Worm (Caenorhabditis elegans) whole organism, L4 larva: Measurements from ENCODE around the gene rps-14.
A peak's percentile ranks its signal among the peaks of the same experiment; 100 is the strongest.

ENCODE experiments used
- F49E8.2 ChIP-seq: sonication (generic microtip); optimal IDR thresholded peaks from 2 replicates; lab custom pipeline; 2016; ENCODE audit warnings: missing compliant biosample characterization, mild to moderate bottlenecking, missing genetic modification characterization, borderline replicate concordance
- R02D3.7 ChIP-seq: fragments of 150-350 bp; sonication (generic microtip); optimal IDR thresholded peaks from 3 replicates; lab custom pipeline; 2014; ENCODE audit warnings: missing biosample characterization, missing genetic modification characterization
- T20F7.1 ChIP-seq: fragments of 200-800 bp; sonication (Bioruptor generic); optimal IDR thresholded peaks from 2 replicates; lab custom pipeline; 2018; ENCODE audit warnings: mild to moderate bottlenecking, missing genetic modification characterization, missing compliant biosample characterization
- ZK546.5 ChIP-seq, 2 experiments: sonication (generic microtip); optimal IDR thresholded peaks; 2 replicates each; lab custom pipeline; 2017; ENCODE audit warnings: missing biosample characterization in 2 of 2, missing genetic modification characterization in 2 of 2
- aha-1 ChIP-seq: fragments of 150-350 bp; peaks from one replicate; lab custom pipeline; 2014; ENCODE audit warnings: missing biosample characterization, missing genetic modification characterization
- ama-1 ChIP-seq: fragments of 150-350 bp; optimal IDR thresholded peaks from 2 replicates; lab custom pipeline; 2014; ENCODE audit warnings: inconsistent platforms, mixed read lengths
- arid-1 ChIP-seq: fragments of 200-800 bp; sonication (Bioruptor generic); conservative IDR thresholded peaks from 2 replicates; pipeline ENCODE4 v1.3.6; 2022; ENCODE audit warnings: missing genetic modification reagents, missing genetic modification characterization, missing compliant biosample characterization
- ceh-20 ChIP-seq: fragments of 200-800 bp; sonication (Bioruptor generic); IDR thresholded peaks from 2 replicates; pipeline ENCODE4 v1.3.6; 2022; ENCODE audit warnings: missing genetic modification reagents, missing genetic modification characterization, missing compliant biosample characterization
- ceh-82 ChIP-seq: sonication (generic microtip); optimal IDR thresholded peaks from 2 replicates; lab custom pipeline; 2017; ENCODE audit warnings: missing biosample characterization, missing genetic modification characterization
- ces-1 ChIP-seq: fragments of 150-350 bp; sonication (generic microtip); optimal IDR thresholded peaks from 4 replicates; lab custom pipeline; 2014; ENCODE audit warnings: missing biosample characterization, missing genetic modification reagents, missing genetic modification characterization
- cey-2 ChIP-seq: sonication (generic microtip); optimal IDR thresholded peaks from 3 replicates; lab custom pipeline; 2017; ENCODE audit warnings: missing genetic modification characterization, mild to moderate bottlenecking, missing compliant biosample characterization, antibody characterized with exemption, borderline replicate concordance; ENCODE audit not compliant: insufficient read depth
- daf-16 ChIP-seq, 3 experiments: sonication (generic microtip); optimal IDR thresholded peaks; 2 replicates each; lab custom pipeline; 2016 to 2017; ENCODE audit warnings: missing genetic modification characterization in 3 of 3, missing genetic modification reagents in 3 of 3, mild to moderate bottlenecking in 2 of 3, missing compliant biosample characterization in 2 of 3, missing biosample characterization in 1 of 3, moderate library complexity in 1 of 3
- daf-19 ChIP-seq: fragments of 200-800 bp; sonication (Bioruptor generic); conservative IDR thresholded peaks from 2 replicates; pipeline ENCODE4 v1.3.6; 2022; ENCODE audit warnings: missing genetic modification characterization, missing compliant biosample characterization
- dmd-6 ChIP-seq: fragments of 200-800 bp; sonication (Bioruptor generic); IDR thresholded peaks from 2 replicates; pipeline ENCODE4 v1.3.6; 2022; ENCODE audit warnings: missing genetic modification reagents, missing genetic modification characterization, missing compliant biosample characterization
- dmd-8 ChIP-seq: fragments of 200-800 bp; sonication (Bioruptor generic); IDR thresholded peaks from 2 replicates; pipeline ENCODE4 v1.3.6; 2022; ENCODE audit warnings: missing genetic modification characterization, missing compliant biosample characterization
- dmd-9 ChIP-seq: fragments of 200-800 bp; sonication (Bioruptor generic); IDR thresholded peaks from 2 replicates; pipeline ENCODE4 v1.3.6; 2022; ENCODE audit warnings: missing genetic modification reagents, missing genetic modification characterization, missing compliant biosample characterization
- dpl-1 ChIP-seq: fragments of 150-350 bp; optimal IDR thresholded peaks from 2 replicates; lab custom pipeline; 2014; ENCODE audit warnings: missing biosample characterization, missing genetic modification reagents, missing genetic modification characterization
- duxl-1 ChIP-seq: sonication (generic microtip); optimal IDR thresholded peaks from 2 replicates; lab custom pipeline; 2016; ENCODE audit warnings: mild to moderate bottlenecking, missing genetic modification characterization, moderate library complexity, missing compliant biosample characterization; ENCODE audit not compliant: poor library complexity
- dve-1 ChIP-seq: sonication (generic microtip); optimal IDR thresholded peaks from 2 replicates; lab custom pipeline; 2017; ENCODE audit warnings: antibody characterized with exemption, mild to moderate bottlenecking, missing genetic modification characterization, missing compliant biosample characterization; ENCODE audit not compliant: insufficient read depth
- fkh-10 ChIP-seq: fragments of 150-350 bp; optimal IDR thresholded peaks from 2 replicates; lab custom pipeline; 2014; ENCODE audit warnings: missing biosample characterization, missing genetic modification reagents, missing genetic modification characterization
- gei-8 ChIP-seq: fragments of 200-800 bp; sonication (Bioruptor generic); optimal IDR thresholded peaks from 2 replicates; lab custom pipeline; 2018; ENCODE audit warnings: mild to moderate bottlenecking, missing genetic modification characterization, missing compliant biosample characterization
- hif-1 ChIP-seq, 2 experiments: sonication (generic microtip); optimal IDR thresholded peaks; 2 replicates each; lab custom pipeline; 2016 to 2017; ENCODE audit warnings: missing compliant biosample characterization in 2 of 2, missing genetic modification characterization in 2 of 2, missing genetic modification reagents in 2 of 2, missing genotype in 2 of 2, mild to moderate bottlenecking in 1 of 2
- hlh-30 ChIP-seq: sonication (generic microtip); optimal IDR thresholded peaks from 2 replicates; lab custom pipeline; 2017; ENCODE audit warnings: antibody characterized with exemption, mild to moderate bottlenecking, missing genetic modification characterization, missing compliant biosample characterization; ENCODE audit not compliant: insufficient read depth
- lim-7 ChIP-seq: fragments of 200-800 bp; sonication (Bioruptor generic); IDR thresholded peaks from 2 replicates; pipeline ENCODE4 v1.3.6; 2022; ENCODE audit warnings: missing genetic modification characterization, missing compliant biosample characterization
- lin-1 ChIP-seq: fragments of 200-800 bp; sonication (Bioruptor generic); IDR thresholded peaks from 2 replicates; pipeline ENCODE4 v1.3.6; 2022; ENCODE audit warnings: missing genetic modification reagents, missing genetic modification characterization, missing compliant biosample characterization
- lin-13 ChIP-seq: fragments of 150-350 bp; optimal IDR thresholded peaks from 2 replicates; lab custom pipeline; 2014; ENCODE audit warnings: missing biosample characterization, missing genetic modification reagents, missing genetic modification characterization
- lin-38 ChIP-seq: fragments of 200-800 bp; sonication (Bioruptor generic); IDR thresholded peaks from 2 replicates; pipeline ENCODE4 v1.3.6; 2022; ENCODE audit warnings: missing genetic modification reagents, missing genetic modification characterization, missing compliant biosample characterization
- lsy-2 ChIP-seq, 2 experiments: fragments of 150-350 bp in 1 of 2; sonication (generic microtip) in 1 of 2; optimal IDR thresholded peaks; 2 replicates each; lab custom pipeline; 2014 to 2017; ENCODE audit warnings: missing biosample characterization in 2 of 2, missing genetic modification characterization in 2 of 2
- mep-1 ChIP-seq: fragments of 150-350 bp; sonication (generic microtip); optimal IDR thresholded peaks from 3 replicates; lab custom pipeline; 2014; ENCODE audit warnings: missing biosample characterization, missing genetic modification characterization
- mes-2 ChIP-seq: sonication (generic microtip); optimal IDR thresholded peaks from 2 replicates; lab custom pipeline; 2016; ENCODE audit warnings: missing genotype, mild to moderate bottlenecking, missing genetic modification characterization, missing compliant biosample characterization; ENCODE audit not compliant: poor library complexity, severe bottlenecking
- mxl-3 ChIP-seq: fragments of 200-800 bp; sonication (Bioruptor generic); optimal IDR thresholded peaks from 2 replicates; lab custom pipeline; 2018; ENCODE audit warnings: mild to moderate bottlenecking, missing genetic modification characterization, missing compliant biosample characterization
- nhr-11 ChIP-seq: fragments of 150-350 bp; optimal IDR thresholded peaks from 2 replicates; lab custom pipeline; 2014; ENCODE audit warnings: missing biosample characterization, missing genetic modification characterization
- nhr-28 ChIP-seq: fragments of 150-350 bp; optimal IDR thresholded peaks from 2 replicates; lab custom pipeline; 2014; ENCODE audit warnings: missing biosample characterization, missing genetic modification characterization
- nhr-6 ChIP-seq: fragments of 150-350 bp; optimal IDR thresholded peaks from 2 replicates; lab custom pipeline; 2014; ENCODE audit warnings: missing biosample characterization, missing genetic modification characterization
- nhr-77 ChIP-seq: fragments of 150-350 bp; optimal IDR thresholded peaks from 2 replicates; lab custom pipeline; 2014; ENCODE audit warnings: missing biosample characterization, missing genetic modification characterization
- pha-4 ChIP-seq, 2 experiments: fragments of 150-350 bp in 1 of 2; fragments of 200-800 bp in 1 of 2; sonication (Bioruptor generic) in 1 of 2; IDR thresholded peaks in 1 of 2; optimal IDR thresholded peaks in 1 of 2; 2 replicates each; pipeline versions ENCODE4 v1.3.6 to Lab custom; 2014 to 2022; ENCODE audit warnings: missing genetic modification characterization in 2 of 2, missing genetic modification reagents in 2 of 2, missing biosample characterization in 1 of 2, missing compliant biosample characterization in 1 of 2
- snpc-1.2 ChIP-seq: fragments of 200-800 bp; sonication (Bioruptor generic); IDR thresholded peaks from 2 replicates; pipeline ENCODE4 v1.3.6; 2022; ENCODE audit warnings: missing genetic modification reagents, missing genetic modification characterization, missing compliant biosample characterization
- snpc-4 ChIP-seq: fragments of 150-350 bp; optimal IDR thresholded peaks from 2 replicates; lab custom pipeline; 2014; ENCODE audit warnings: missing biosample characterization, missing genetic modification characterization
- spr-1 ChIP-seq: sonication (generic microtip); optimal IDR thresholded peaks from 2 replicates; lab custom pipeline; 2016; ENCODE audit warnings: mild to moderate bottlenecking, missing genetic modification characterization, missing compliant biosample characterization
- tra-1 ChIP-seq: fragments of 200-800 bp; sonication (Bioruptor generic); IDR thresholded peaks from 2 replicates; pipeline ENCODE4 v1.3.6; 2022; ENCODE audit warnings: missing genetic modification reagents, missing genetic modification characterization, missing compliant biosample characterization
- unc-130 ChIP-seq: sonication (generic microtip); optimal IDR thresholded peaks from 2 replicates; lab custom pipeline; 2016; ENCODE audit warnings: missing genetic modification reagents, missing genetic modification characterization, missing compliant biosample characterization
- vab-7 ChIP-seq: fragments of 200-800 bp; sonication (Bioruptor generic); IDR thresholded peaks from 2 replicates; pipeline ENCODE4 v1.3.6; 2022; ENCODE audit warnings: missing genetic modification reagents, missing genetic modification characterization, missing compliant biosample characterization
- zag-1 ChIP-seq: fragments of 150-350 bp; optimal IDR thresholded peaks from 2 replicates; lab custom pipeline; 2014; ENCODE audit warnings: missing biosample characterization, missing genetic modification characterization
- zfp-2 ChIP-seq: sonication (generic microtip); optimal IDR thresholded peaks from 2 replicates; lab custom pipeline; 2016; ENCODE audit warnings: mild to moderate bottlenecking, missing genetic modification characterization, missing compliant biosample characterization
- zip-11 ChIP-seq: fragments of 200-800 bp; sonication (Bioruptor generic); IDR thresholded peaks from 2 replicates; pipeline ENCODE4 v1.3.6; 2022; ENCODE audit warnings: missing genetic modification characterization, missing compliant biosample characterization
- ztf-7 ChIP-seq: fragments of 150-350 bp; optimal IDR thresholded peaks from 2 replicates; lab custom pipeline; 2014; ENCODE audit warnings: missing biosample characterization, missing genetic modification characterization

The rps-14 gene

ce11 chrIII:7184022-7184421, 4.6 kb upstream of the rps-14 start, which contains the start of gene yju-2:
yju-2 (plus strand) TSS chrIII:7184336.
- TF ChIP-seq nhr-11 (tag; lab: Kevin White, UChicago) (peak; percentile 39), hif-1 (tag; optimal IDR thresholded peaks at IDR 0.05; lab: Kevin White, UChicago) (peak in 1 of 2 experiments; percentile 47), mes-2 (peak; percentile 89), zip-11 (GFP tag; lab: Robert Waterston, UW) (no peak), lim-7 (GFP tag; lab: Robert Waterston, UW) (no peak), cey-2 (tag; lab: Kevin White, UChicago) (no peak), ztf-7 (peak; percentile 18), lin-13 (GFP tag; lab: Kevin White, UChicago) (peak; percentile 72), zfp-2 (tag; lab: Kevin White, UChicago) (peak; percentile 36), unc-130 (peak; percentile 8), mep-1 (tag; lab: Kevin White, UChicago) (peak; percentile 78), nhr-6 (tag; lab: Kevin White, UChicago) (peak; percentile 60), dpl-1 (GFP tag; lab: Kevin White, UChicago) (peak; percentile 55), ama-1 (peak; percentile 1), ceh-20 (GFP tag; lab: Robert Waterston, UW) (no peak), T20F7.1 (GFP tag; lab: Kevin White, UChicago) (peak; percentile 62), zag-1 (no peak), dve-1 (tag; lab: Kevin White, UChicago) (peak; percentile 55), daf-16 (GFP tag; optimal IDR thresholded peaks at IDR 0.05; lab: Kevin White, UChicago) (no peak), daf-16 (tag; optimal IDR thresholded peaks at IDR 0.05; lab: Kevin White, UChicago) (peak; percentile 66), nhr-77 (tag; lab: Kevin White, UChicago) (peak; percentile 32), nhr-28 (tag; lab: Kevin White, UChicago) (peak; percentile 11), lin-38 (GFP tag; lab: Robert Waterston, UW) (peak; percentile 86), lsy-2 (tag; optimal IDR thresholded peaks at IDR 0.05; lab: Kevin White, UChicago) (peak in 1 of 2 experiments; percentile 86), aha-1 (peak; percentile 42), hlh-30 (tag; lab: Kevin White, UChicago) (peak; percentile 64), pha-4 (GFP tag; IDR thresholded peaks at IDR 0.05; lab: Robert Waterston, UW) (no peak), pha-4 (tag; optimal IDR thresholded peaks at IDR 0.05; lab: Kevin White, UChicago) (peak; percentile 3), fkh-10 (GFP tag; lab: Kevin White, UChicago) (peak; percentile 2), daf-19 (GFP tag; lab: Robert Waterston, UW) (no peak)
- TF ChIP-seq, all 104 proteins: peak for 22

DNA sequence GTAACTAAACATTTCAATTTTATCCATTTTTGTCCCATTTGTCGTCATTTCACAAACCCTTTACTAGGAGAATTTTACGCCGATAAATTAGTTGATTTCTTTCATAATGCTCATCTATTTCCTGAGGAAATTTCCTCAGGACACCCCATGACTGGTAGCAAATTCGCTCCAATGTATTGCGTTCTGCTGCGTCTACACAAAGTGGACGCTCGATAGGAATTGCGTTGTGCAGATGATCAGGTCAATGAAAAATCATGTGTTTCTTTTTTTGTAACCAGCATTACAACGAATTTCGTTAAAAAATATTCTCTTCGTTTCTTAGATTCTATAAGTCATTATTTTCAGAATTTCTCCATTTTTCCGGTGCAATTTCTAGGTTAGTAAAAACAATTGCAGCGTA, 2.4 kb upstream of the rps-14 start, which contains the start of gene epg-4:
Gene epg-4 (plus strand): TSS at position 346 of the 400 bp plus-strand sequence.
- TF ChIP-seq unc-130 (no peak), nhr-77 (tag; lab: Kevin White, UChicago) (peak; percentile 80), dmd-8 (GFP tag; lab: Robert Waterston, UW) (no peak), mxl-3 (peak; percentile 49), hlh-30 (tag; lab: Kevin White, UChicago) (peak; percentile 96), tra-1 (no peak), dpl-1 (GFP tag; lab: Kevin White, UChicago) (peak; percentile 41), snpc-4 (tag; lab: Kevin White, UChicago) (no peak), F49E8.2 (tag; lab: Kevin White, UChicago) (no peak), arid-1 (GFP tag; lab: Robert Waterston, UW) (0 out of 2 replicates have a peak, but pooled peaks have one; percentile 5), dmd-6 (no peak), gei-8 (GFP tag; lab: Kevin White, UChicago) (no peak), dmd-9 (GFP tag; lab: Robert Waterston, UW) (no peak), duxl-1 (tag; lab: Kevin White, UChicago) (no peak), mep-1 (tag; lab: Kevin White, UChicago) (peak; percentile 63), ceh-82 (no peak), mes-2 (peak; percentile 66), ZK546.5 (tag; optimal IDR thresholded peaks at IDR 0.05; lab: Kevin White, UChicago) (no peak), lin-38 (GFP tag; lab: Robert Waterston, UW) (peak; percentile 75), vab-7 (GFP tag; lab: Robert Waterston, UW) (no peak), spr-1 (tag; lab: Kevin White, UChicago) (no peak), nhr-11 (tag; lab: Kevin White, UChicago) (no peak), zip-11 (GFP tag; lab: Robert Waterston, UW) (no peak), lin-13 (GFP tag; lab: Kevin White, UChicago) (peak; percentile 33), lin-1 (GFP tag; lab: Robert Waterston, UW) (no peak), R02D3.7 (no peak), hif-1 (tag; optimal IDR thresholded peaks at IDR 0.05; lab: Kevin White, UChicago) (peak in 1 of 2 experiments; percentile 52), snpc-1.2 (no peak), ces-1 (GFP tag; lab: Kevin White, UChicago) (no peak)
